Worm (Caenorhabditis elegans): Measurements from ENCODE around the gene rnr-2.
A peak's percentile ranks its signal among the peaks of the same experiment; 100 is the strongest.

rnr-2 gene

ce11 chrIII:4087565-4087964 lies 7.2 kb downstream of the rnr-2 start (continued):
- TF ChIP-seq eor-1 (tag; optimal IDR thresholded peaks at IDR 0.05) (no peak), elt-2 (tag; optimal IDR thresholded peaks at IDR 0.05) (peak; percentile 42), nhr-23 (tag; optimal IDR thresholded peaks at IDR 0.05) (peak; percentile 82), hmg-11 (tag; optimal IDR thresholded peaks at IDR 0.05) (peak; percentile 62), egl-5 (tag; optimal IDR thresholded peaks at IDR 0.05) (peak; percentile 81), aly-2 (tag; optimal IDR thresholded peaks at IDR 0.05) (no peak), zag-1 (tag; optimal IDR thresholded peaks at IDR 0.05) (no peak)

ce11 chrIII:4087064-4087463 lies 7.7 kb downstream of the rnr-2 start:
- no peak for TF ChIP-seq nhr-25 (tag; optimal IDR thresholded peaks at IDR 0.05)
- no peak for TF ChIP-seq nhr-11 (tag; optimal IDR thresholded peaks at IDR 0.05)
- TF ChIP-seq egl-27 (tag; optimal IDR thresholded peaks at IDR 0.05): no peak

- TF ChIP-seq skn-1 (tag; optimal IDR thresholded peaks at IDR 0.05) (no peak), pha-4 (tag; optimal IDR thresholded peaks at IDR 0.05) (peak; percentile 36)
These were observed 8.2 kb downstream of the rnr-2 start, which contains the start of gene kin-19 for ce11 chrIII:4086536-4086935. kin-19 (minus strand) TSS chrIII:4086636.

ce11 chrIII:4085657-4086056 lies 9.1 kb downstream of the rnr-2 start:
- TF ChIP-seq unc-39 (tag; optimal IDR thresholded peaks at IDR 0.05): no peak
- no peak for TF ChIP-seq nfya-1 (tag; optimal IDR thresholded peaks at IDR 0.05; ENCODE audit: insufficient read depth)
- no peak for TF ChIP-seq eor-1 (tag; optimal IDR thresholded peaks at IDR 0.05)
- TF ChIP-seq nhr-23 (tag; optimal IDR thresholded peaks at IDR 0.05): no peak
- TF ChIP-seq fkh-10 (GFP tag; optimal IDR thresholded peaks at IDR 0.05): no peak
- no peak for TF ChIP-seq fkh-2 (tag; optimal IDR thresholded peaks at IDR 0.05)
- TF ChIP-seq ceh-9 (tag; optimal IDR thresholded peaks at IDR 0.05): no peak
- TF ChIP-seq skn-1 (tag; optimal IDR thresholded peaks at IDR 0.05): no peak
- no peak for TF ChIP-seq jun-1 (tag; optimal IDR thresholded peaks at IDR 0.05)
- no peak for TF ChIP-seq unc-62 (GFP tag; optimal IDR thresholded peaks at IDR 0.05)
- TF ChIP-seq nhr-67 (tag; optimal IDR thresholded peaks at IDR 0.05): no peak
- no peak for TF ChIP-seq ztf-4 (tag; optimal IDR thresholded peaks at IDR 0.05)
- no peak for TF ChIP-seq elt-1 (tag; optimal IDR thresholded peaks at IDR 0.05)
- no peak for TF ChIP-seq zag-1 (tag; optimal IDR thresholded peaks at IDR 0.05)
- no peak for TF ChIP-seq lsy-12 (tag; optimal IDR thresholded peaks at IDR 0.05)
- TF ChIP-seq fos-1 (tag; optimal IDR thresholded peaks at IDR 0.05): no peak
- no peak for TF ChIP-seq mml-1 (tag; optimal IDR thresholded peaks at IDR 0.05)

ce11 chrIII:4083429-4083828 lies 11.3 kb downstream of the rnr-2 start:
- no peak for TF ChIP-seq nhr-77 (tag; optimal IDR thresholded peaks at IDR 0.05)

- TF ChIP-seq ztf-4 (tag; optimal IDR thresholded peaks at IDR 0.05): no peak
- TF ChIP-seq ztf-11 (tag; optimal IDR thresholded peaks at IDR 0.05): no peak
- no peak for TF ChIP-seq zag-1 (tag; optimal IDR thresholded peaks at IDR 0.05)
- TF ChIP-seq fos-1 (tag; optimal IDR thresholded peaks at IDR 0.05): no peak
- no peak for TF ChIP-seq nhr-28 (tag; optimal IDR thresholded peaks at IDR 0.05)
- TF ChIP-seq ceh-82 (tag; optimal IDR thresholded peaks at IDR 0.05): no peak
- no peak for TF ChIP-seq snpc-4 (tag; optimal IDR thresholded peaks at IDR 0.05)
- no peak for TF ChIP-seq ceh-28 (tag; optimal IDR thresholded peaks at IDR 0.05)
These were observed 24.5 kb downstream of the rnr-2 start for ce11 chrIII:4070239-4070638.

- TF ChIP-seq lsy-12 (tag; optimal IDR thresholded peaks at IDR 0.05): no peak
- TF ChIP-seq nhr-12 (tag; optimal IDR thresholded peaks at IDR 0.05): no peak
- no peak for TF ChIP-seq ztf-11 (tag; optimal IDR thresholded peaks at IDR 0.05)
- TF ChIP-seq pha-4 (tag; optimal IDR thresholded peaks at IDR 0.05): no peak
- TF ChIP-seq ztf-4 (tag; optimal IDR thresholded peaks at IDR 0.05): no peak
- no peak for TF ChIP-seq aly-2 (tag; optimal IDR thresholded peaks at IDR 0.05)
- no peak for TF ChIP-seq elt-1 (tag; optimal IDR thresholded peaks at IDR 0.05)
- TF ChIP-seq daf-12 (tag; optimal IDR thresholded peaks at IDR 0.05): no peak
- TF ChIP-seq ceh-28 (tag; optimal IDR thresholded peaks at IDR 0.05): no peak
- no peak for TF ChIP-seq nhr-67 (tag; optimal IDR thresholded peaks at IDR 0.05)
- no peak for TF ChIP-seq lin-15B (tag; optimal IDR thresholded peaks at IDR 0.05)
- no peak for TF ChIP-seq fkh-2 (tag; optimal IDR thresholded peaks at IDR 0.05)
- no peak for TF ChIP-seq sea-2 (GFP tag; optimal IDR thresholded peaks at IDR 0.05)
These were observed 26.6 kb downstream of the rnr-2 start for ce11 chrIII:4068120-4068519.

Data from whole organism, L3 larva.